Worm (Caenorhabditis elegans): ENCODE measurements around the gene nspe-1.

nspe-1 gene

DNA sequence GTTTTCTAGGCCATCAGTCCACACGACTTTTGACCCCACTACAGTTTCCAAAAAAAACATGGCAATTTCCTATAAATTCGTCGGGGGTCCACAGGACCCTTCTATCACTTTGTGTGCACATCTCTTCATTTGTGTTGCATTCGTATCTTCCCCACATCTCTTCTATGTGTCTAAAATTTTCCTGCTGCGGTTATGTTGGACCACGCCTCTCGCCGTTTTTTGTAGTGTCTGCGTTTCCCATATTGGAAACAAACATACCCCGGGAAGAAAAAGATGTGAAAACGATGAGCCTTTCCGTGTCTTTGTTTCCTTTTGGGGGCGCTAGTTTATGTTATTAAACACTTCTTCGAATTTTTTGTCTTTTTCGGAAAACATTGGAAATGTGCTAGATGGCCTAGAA, 41.3 kb upstream of the nspe-1 start:
- TF ChIP-seq nhr-179 (tag; optimal IDR thresholded peaks at IDR 0.05) = no peak
- TF ChIP-seq egl-44 (GFP tag; IDR thresholded peaks at IDR 0.05) = no peak
- no peak for TF ChIP-seq ztf-25 (GFP tag; IDR thresholded peaks at IDR 0.05)
- TF ChIP-seq chd-7 (tag; optimal IDR thresholded peaks at IDR 0.05) = no peak
- peak; percentile 15 for TF ChIP-seq ceh-27 (GFP tag; optimal IDR thresholded peaks at IDR 0.05)
- no peak for TF ChIP-seq unc-62 (GFP tag; optimal IDR thresholded peaks at IDR 0.05)
- TF ChIP-seq snpc-1.1 (tag; optimal IDR thresholded peaks at IDR 0.05; ENCODE audit: insufficient read depth) = no peak
- no peak for TF ChIP-seq T26A5.8 (tag; optimal IDR thresholded peaks at IDR 0.05)

DNA sequence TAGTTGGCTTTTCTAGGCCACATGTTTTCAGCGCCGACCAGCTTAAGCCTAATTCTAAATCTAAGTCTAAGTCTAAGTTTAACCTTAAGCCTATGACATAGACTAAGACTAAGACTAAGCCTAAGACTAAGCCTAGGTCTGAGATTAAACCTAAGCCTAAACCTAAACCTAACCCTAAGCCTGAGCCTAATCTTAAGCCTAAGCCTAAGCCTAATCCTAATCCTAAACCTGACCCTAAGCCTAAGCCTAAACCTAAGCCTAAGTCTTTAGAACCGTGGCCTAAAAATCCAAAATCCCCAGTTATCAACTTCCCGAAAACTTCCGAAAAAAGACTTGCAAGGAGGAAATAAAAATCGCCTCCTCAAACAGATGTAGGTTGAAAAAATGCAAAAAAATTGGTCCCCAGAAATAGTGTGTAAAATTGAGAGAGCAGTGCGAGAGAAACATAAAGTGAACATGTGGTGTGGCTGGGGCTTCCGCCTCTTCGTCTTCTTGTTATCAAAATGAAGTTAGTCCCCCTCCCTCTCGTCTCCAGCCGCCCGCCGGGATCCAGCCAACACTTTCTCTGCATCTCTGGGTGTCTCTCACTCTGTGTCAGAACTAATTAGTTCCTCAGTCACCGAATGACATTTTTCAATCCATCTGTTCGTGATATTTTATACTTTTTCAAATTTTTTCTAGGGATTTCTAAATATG, 39.2 kb upstream of the nspe-1 start:
- TF ChIP-seq zfh-2 (GFP tag; conservative IDR thresholded peaks at IDR 0.05) (0 out of 2 replicates have a peak, but pooled peaks have one; percentile 20), lin-35 (GFP tag; optimal IDR thresholded peaks at IDR 0.05) (peak in 1 of 3 experiments; percentile 45), hmg-1.2 (GFP tag; IDR thresholded peaks at IDR 0.05) (peak; percentile 57), C17E4.6 (GFP tag; IDR thresholded peaks at IDR 0.05) (no peak), dox-1 (GFP tag; IDR thresholded peaks at IDR 0.05) (no peak), cebp-1 (GFP tag; IDR thresholded peaks at IDR 0.05) (no peak), cebp-1 (tag; optimal IDR thresholded peaks at IDR 0.05) (peak; percentile 14), egl-44 (GFP tag; IDR thresholded peaks at IDR 0.05) (no peak), attf-3 (GFP tag; conservative IDR thresholded peaks at IDR 0.05) (no peak), F37B4.10 (GFP tag; IDR thresholded peaks at IDR 0.05) (0 out of 2 replicates have a peak, but pooled peaks have one; percentile 69), K12H6.12 (tag; optimal IDR thresholded peaks at IDR 0.05) (peak; percentile 30)

DNA sequence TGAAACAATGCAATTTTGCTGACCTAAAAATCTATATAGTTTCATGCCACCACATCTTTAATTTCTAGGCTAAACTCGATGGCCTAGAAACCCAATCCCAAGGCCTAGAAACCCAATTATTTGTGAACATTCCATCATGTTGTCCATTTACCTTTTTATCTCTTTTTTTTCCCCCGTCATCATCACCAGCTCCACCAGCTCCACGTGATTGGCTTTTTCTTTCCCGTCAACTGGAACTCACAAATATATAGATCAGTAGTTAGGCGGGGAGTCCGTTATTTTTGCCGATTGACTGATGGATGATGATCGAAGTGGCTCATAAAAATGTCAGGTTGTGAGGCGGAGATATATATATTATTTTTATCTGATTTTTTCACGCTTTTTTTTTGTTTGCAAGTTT, 37.7 kb upstream of the nspe-1 start:
- TF ChIP-seq F37B4.10 (GFP tag; IDR thresholded peaks at IDR 0.05) (no peak), lsl-1 (GFP tag; optimal IDR thresholded peaks at IDR 0.05) (no peak), tbx-9 (tag; optimal IDR thresholded peaks at IDR 0.05; ENCODE audit: borderline replicate concordance) (no peak), ztf-18 (tag; optimal IDR thresholded peaks at IDR 0.05) (no peak), K11D2.4 (GFP tag; IDR thresholded peaks at IDR 0.05) (no peak)

DNA sequence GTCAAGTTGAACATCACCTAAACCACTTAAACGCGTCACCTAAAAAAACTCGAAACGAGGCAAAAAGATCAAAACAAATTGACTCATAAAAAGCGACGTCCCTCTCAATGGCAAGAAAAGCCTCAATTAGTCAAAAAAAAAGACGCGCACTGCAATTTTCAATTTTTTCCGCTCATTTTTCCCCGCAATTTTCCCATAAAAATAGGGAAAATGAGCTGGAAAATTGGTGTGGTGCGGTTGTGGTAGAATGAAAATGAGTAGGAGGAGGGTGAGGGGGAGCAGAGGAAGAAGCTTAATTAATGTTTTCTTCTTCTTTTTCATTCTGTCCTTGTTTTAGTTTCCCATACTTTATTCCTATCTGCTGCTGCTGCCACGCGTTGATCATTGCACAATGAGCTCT, 37.0 kb upstream of the nspe-1 start:
- TF ChIP-seq F57C9.4 (tag; optimal IDR thresholded peaks at IDR 0.05) (no peak), madf-6 (GFP tag; IDR thresholded peaks at IDR 0.05) (no peak), lin-26 (GFP tag; IDR thresholded peaks at IDR 0.05) (no peak), lsl-1 (GFP tag; optimal IDR thresholded peaks at IDR 0.05) (no peak), Y95B8A.8 (GFP tag; IDR thresholded peaks at IDR 0.05) (no peak), dox-1 (GFP tag; IDR thresholded peaks at IDR 0.05) (no peak), B0261.1 (tag; optimal IDR thresholded peaks at IDR 0.05) (no peak), ceh-58 (GFP tag; IDR thresholded peaks at IDR 0.05) (no peak), madf-3 (GFP tag; IDR thresholded peaks at IDR 0.05) (no peak), hmg-20 (GFP tag; IDR thresholded peaks at IDR 0.05) (no peak), hmg-1.2 (GFP tag; IDR thresholded peaks at IDR 0.05) (no peak), ztf-26 (tag; optimal IDR thresholded peaks at IDR 0.05) (no peak), lin-35 (GFP tag; optimal IDR thresholded peaks at IDR 0.05) (no peak), tbx-9 (tag; optimal IDR thresholded peaks at IDR 0.05; ENCODE audit: borderline replicate concordance) (no peak), Y79H2A.3 (GFP tag; conservative IDR thresholded peaks at IDR 0.05) (no peak), ccch-3 (GFP tag; optimal IDR thresholded peaks at IDR 0.05) (no peak), F57A8.1 (GFP tag; optimal IDR thresholded peaks at IDR 0.05) (no peak), F10E7.11 (tag; optimal IDR thresholded peaks at IDR 0.05) (no peak)

All from whole organism, young adult.